Worm (Caenorhabditis elegans) whole organism, L2 larva: ENCODE results near the gene C56E6.2.

Experiments
- C34F6.9 ChIP-seq: fragments of 150-350 bp; optimal IDR thresholded peaks from 2 replicates; lab custom pipeline; 2014; ENCODE audit warnings: missing biosample characterization, missing genetic modification characterization
- F13H6.1 ChIP-seq: sonication (generic microtip); optimal IDR thresholded peaks from 2 replicates; lab custom pipeline; 2016; ENCODE audit warnings: missing genetic modification characterization, missing compliant biosample characterization
- R02D3.7 ChIP-seq: fragments of 150-350 bp; optimal IDR thresholded peaks from 2 replicates; lab custom pipeline; 2014; ENCODE audit warnings: missing biosample characterization, missing genetic modification characterization
- Y55F3AM.14 ChIP-seq: fragments of 200-800 bp; sonication (Bioruptor generic); optimal IDR thresholded peaks from 2 replicates; lab custom pipeline; 2018; ENCODE audit warnings: mild to moderate bottlenecking, missing genetic modification characterization, missing compliant biosample characterization
- ZK546.5 ChIP-seq: sonication (generic microtip); optimal IDR thresholded peaks from 2 replicates; lab custom pipeline; 2017; ENCODE audit warnings: missing biosample characterization, missing genetic modification characterization
- alr-1 ChIP-seq: fragments of 150-350 bp; optimal IDR thresholded peaks from 2 replicates; lab custom pipeline; 2014; ENCODE audit warnings: missing biosample characterization, missing genetic modification characterization
- aly-2 ChIP-seq: fragments of 150-350 bp; optimal IDR thresholded peaks from 2 replicates; lab custom pipeline; 2014; ENCODE audit warnings: missing biosample characterization, missing genetic modification characterization
- ama-1 ChIP-seq: fragments of 150-350 bp; optimal IDR thresholded peaks from 2 replicates; lab custom pipeline; 2018; ENCODE audit warnings: inconsistent platforms
- blmp-1 ChIP-seq: sonication (generic microtip); optimal IDR thresholded peaks from 2 replicates; lab custom pipeline; 2017; ENCODE audit warnings: missing genetic modification characterization, mild to moderate bottlenecking, missing compliant biosample characterization, antibody characterized with exemption, moderate library complexity; ENCODE audit not compliant: insufficient read depth
- crh-2 ChIP-seq: sonication (generic microtip); optimal IDR thresholded peaks from 2 replicates; lab custom pipeline; 2017; ENCODE audit warnings: missing biosample characterization, missing genetic modification characterization
- dmd-4 ChIP-seq: sonication (generic microtip); optimal IDR thresholded peaks from 2 replicates; lab custom pipeline; 2017; ENCODE audit warnings: missing biosample characterization, missing genetic modification characterization
- egl-27 ChIP-seq: sonication (generic microtip); optimal IDR thresholded peaks from 3 replicates; lab custom pipeline; 2017; ENCODE audit warnings: missing biosample characterization, missing genetic modification reagents, missing genetic modification characterization
- elt-3 ChIP-seq: sonication (generic microtip); optimal IDR thresholded peaks from 2 replicates; lab custom pipeline; 2017; ENCODE audit warnings: missing biosample characterization, missing genetic modification characterization
- fos-1 ChIP-seq: fragments of 150-350 bp; optimal IDR thresholded peaks from 2 replicates; lab custom pipeline; 2014; ENCODE audit warnings: missing biosample characterization, missing genetic modification characterization
- gmeb-1 ChIP-seq: fragments of 150-350 bp; optimal IDR thresholded peaks from 2 replicates; lab custom pipeline; 2014; ENCODE audit warnings: missing biosample characterization, missing genetic modification characterization
- lin-11 ChIP-seq: fragments of 150-350 bp; sonication (generic microtip); optimal IDR thresholded peaks from 2 replicates; lab custom pipeline; 2014; ENCODE audit warnings: missing biosample characterization, missing genetic modification characterization, inconsistent platforms, mixed read lengths
- lin-13 ChIP-seq: fragments of 150-350 bp; optimal IDR thresholded peaks from 2 replicates; lab custom pipeline; 2014; ENCODE audit warnings: missing biosample characterization, missing genetic modification reagents, missing genetic modification characterization
- lin-39 ChIP-seq: fragments of 150-350 bp; optimal IDR thresholded peaks from 2 replicates; lab custom pipeline; 2014; ENCODE audit warnings: missing biosample characterization, missing genetic modification reagents, missing genetic modification characterization
- lsy-2 ChIP-seq, 2 experiments: fragments of 150-350 bp in 1 of 2; sonication (generic microtip) in 1 of 2; optimal IDR thresholded peaks; 2 replicates each; lab custom pipeline; 2014 to 2017; ENCODE audit warnings: missing biosample characterization in 2 of 2, missing genetic modification characterization in 2 of 2
- mab-5 ChIP-seq: fragments of 150-350 bp; optimal IDR thresholded peaks from 2 replicates; lab custom pipeline; 2014; ENCODE audit warnings: missing biosample characterization, missing genetic modification characterization
- mbf-1 ChIP-seq: sonication (generic microtip); optimal IDR thresholded peaks from 2 replicates; lab custom pipeline; 2017; ENCODE audit warnings: missing biosample characterization, missing genetic modification characterization
- mdl-1 ChIP-seq, 2 experiments: fragments of 150-350 bp in 1 of 2; sonication (generic microtip) in 1 of 2; optimal IDR thresholded peaks; 2 replicates each; lab custom pipeline; 2017; ENCODE audit warnings: missing biosample characterization in 2 of 2, missing genetic modification characterization in 2 of 2
- nhr-10 ChIP-seq: sonication (generic microtip); optimal IDR thresholded peaks from 2 replicates; lab custom pipeline; 2017; ENCODE audit warnings: missing biosample characterization, missing genetic modification characterization
- nhr-11 ChIP-seq: fragments of 150-350 bp; optimal IDR thresholded peaks from 2 replicates; lab custom pipeline; 2014; ENCODE audit warnings: missing biosample characterization, missing genetic modification characterization
- nhr-12 ChIP-seq: fragments of 150-350 bp; optimal IDR thresholded peaks from 2 replicates; lab custom pipeline; 2014; ENCODE audit warnings: missing biosample characterization, missing genetic modification characterization
- nhr-129 ChIP-seq: fragments of 150-350 bp; optimal IDR thresholded peaks from 2 replicates; lab custom pipeline; 2014; ENCODE audit warnings: missing biosample characterization, missing genetic modification characterization
- nhr-21 ChIP-seq: fragments of 150-350 bp; optimal IDR thresholded peaks from 2 replicates; lab custom pipeline; 2014; ENCODE audit warnings: missing biosample characterization, missing genetic modification characterization
- nhr-23 ChIP-seq: fragments of 150-350 bp; optimal IDR thresholded peaks from 2 replicates; lab custom pipeline; 2014; ENCODE audit warnings: missing biosample characterization, missing genetic modification reagents, missing genetic modification characterization
- nhr-237 ChIP-seq: fragments of 150-350 bp; optimal IDR thresholded peaks from 2 replicates; lab custom pipeline; 2014; ENCODE audit warnings: missing biosample characterization, missing genetic modification characterization
- nhr-25 ChIP-seq: fragments of 150-350 bp; sonication (generic microtip); optimal IDR thresholded peaks from 3 replicates; lab custom pipeline; 2014; ENCODE audit warnings: missing biosample characterization, missing genetic modification characterization
- nhr-6 ChIP-seq: fragments of 150-350 bp; optimal IDR thresholded peaks from 2 replicates; lab custom pipeline; 2014; ENCODE audit warnings: missing biosample characterization, missing genetic modification characterization
- nhr-77 ChIP-seq: fragments of 150-350 bp; optimal IDR thresholded peaks from 2 replicates; lab custom pipeline; 2014; ENCODE audit warnings: missing biosample characterization, missing genetic modification characterization
- sem-4 ChIP-seq: fragments of 150-350 bp; optimal IDR thresholded peaks from 2 replicates; lab custom pipeline; 2014; ENCODE audit warnings: missing biosample characterization, missing genetic modification reagents, missing genetic modification characterization
- skn-1 ChIP-seq: sonication (generic microtip); optimal IDR thresholded peaks from 2 replicates; lab custom pipeline; 2017; ENCODE audit warnings: missing biosample characterization, missing genetic modification characterization
- sma-3 ChIP-seq: sonication (generic microtip); optimal IDR thresholded peaks from 2 replicates; lab custom pipeline; 2016; ENCODE audit warnings: missing genetic modification reagents, missing genetic modification characterization, missing compliant biosample characterization
- sma-9 ChIP-seq, 2 experiments: fragments of 150-350 bp in 1 of 2; sonication (generic microtip) in 1 of 2; optimal IDR thresholded peaks; 2 replicates each; lab custom pipeline; 2014 to 2016; ENCODE audit warnings: missing genetic modification characterization in 2 of 2, mild to moderate bottlenecking in 1 of 2, missing biosample characterization in 1 of 2, missing compliant biosample characterization in 1 of 2, missing genetic modification reagents in 1 of 2, moderate library complexity in 1 of 2
- snpc-4 ChIP-seq: fragments of 150-350 bp; optimal IDR thresholded peaks from 2 replicates; lab custom pipeline; 2014; ENCODE audit warnings: missing biosample characterization, missing genetic modification characterization
- unc-39 ChIP-seq: fragments of 150-350 bp; optimal IDR thresholded peaks from 2 replicates; lab custom pipeline; 2014; ENCODE audit warnings: missing biosample characterization, missing genetic modification characterization
- unc-55 ChIP-seq: fragments of 150-350 bp; sonication (generic microtip); optimal IDR thresholded peaks from 3 replicates; lab custom pipeline; 2014; ENCODE audit warnings: missing biosample characterization, missing genetic modification reagents, missing genetic modification characterization
- unc-62 ChIP-seq: fragments of 150-350 bp; optimal IDR thresholded peaks from 2 replicates; lab custom pipeline; 2014; ENCODE audit warnings: missing biosample characterization, missing genetic modification reagents, missing genetic modification characterization
- ztf-4 ChIP-seq: fragments of 150-350 bp; optimal IDR thresholded peaks from 2 replicates; lab custom pipeline; 2014; ENCODE audit warnings: missing biosample characterization, missing genetic modification characterization

C56E6.2 gene

ce11 chrII:6489711-6490184, 35.0 kb upstream of the C56E6.2 start, which contains the start of the genes snr-3 and rsp-5:
snr-3 (minus strand) TSS chrII:6489761.
rsp-5 (plus strand) TSS chrII:6490165.
- TF ChIP-seq snpc-4 (tag; lab: Kevin White, UChicago) (peak; percentile 75), blmp-1 (tag; lab: Kevin White, UChicago) (peak; percentile 10), R02D3.7 (tag; lab: Kevin White, UChicago) (no peak), sem-4 (tag; lab: Kevin White, UChicago) (peak; percentile 48), unc-39 (tag; lab: Kevin White, UChicago) (no peak), lin-11 (peak; percentile 50), crh-2 (tag; lab: Kevin White, UChicago) (peak; percentile 72), sma-3 (peak; percentile 72), lin-13 (GFP tag; lab: Kevin White, UChicago) (peak; percentile 79), mab-5 (tag; lab: Kevin White, UChicago) (peak; percentile 7), unc-55 (GFP tag; lab: Kevin White, UChicago) (peak; percentile 87), ztf-4 (tag; lab: Kevin White, UChicago) (no peak), nhr-77 (no peak), mdl-1 (tag; optimal IDR thresholded peaks at IDR 0.05; lab: Kevin White, UChicago) (peak in 1 of 2 experiments; percentile 31), egl-27 (no peak), lsy-2 (tag; optimal IDR thresholded peaks at IDR 0.05; lab: Kevin White, UChicago) (peak; percentile 96 to 99), C34F6.9 (peak; percentile 91), nhr-21 (tag; lab: Kevin White, UChicago) (peak; percentile 64), ama-1 (peak; percentile 40), gmeb-1 (tag; lab: Kevin White, UChicago) (peak; percentile 79), ZK546.5 (tag; lab: Kevin White, UChicago) (peak; percentile 62), sma-9 (GFP tag; optimal IDR thresholded peaks at IDR 0.05; lab: Kevin White, UChicago) (peak; percentile 78), sma-9 (tag; optimal IDR thresholded peaks at IDR 0.05; lab: Kevin White, UChicago) (no peak), nhr-6 (tag; lab: Kevin White, UChicago) (peak; percentile 35), fos-1 (peak; percentile 71), nhr-10 (tag; lab: Kevin White, UChicago) (no peak), nhr-129 (tag; lab: Kevin White, UChicago) (peak; percentile 82), nhr-25 (tag; lab: Kevin White, UChicago) (peak; percentile 60), F13H6.1 (tag; lab: Kevin White, UChicago) (peak; percentile 53)

- TF ChIP-seq elt-3 (tag; lab: Kevin White, UChicago) (no peak), unc-55 (GFP tag; lab: Kevin White, UChicago) (no peak), nhr-237 (no peak), sma-3 (no peak), mbf-1 (no peak), snpc-4 (tag; lab: Kevin White, UChicago) (no peak), nhr-12 (tag; lab: Kevin White, UChicago) (no peak), nhr-6 (tag; lab: Kevin White, UChicago) (no peak), unc-39 (tag; lab: Kevin White, UChicago) (no peak), nhr-10 (tag; lab: Kevin White, UChicago) (no peak), gmeb-1 (tag; lab: Kevin White, UChicago) (no peak), Y55F3AM.14 (GFP tag; lab: Kevin White, UChicago) (no peak), lsy-2 (tag; optimal IDR thresholded peaks at IDR 0.05; lab: Kevin White, UChicago) (no peak), mab-5 (tag; lab: Kevin White, UChicago) (no peak), F13H6.1 (tag; lab: Kevin White, UChicago) (no peak)
- TF ChIP-seq, all 48 proteins: peak for 0
Measured at ce11 chrII:6491187-6491586, 33.5 kb upstream of the C56E6.2 start.

- TF ChIP-seq lin-11: peak; percentile 60
- TF ChIP-seq aly-2 (tag; lab: Kevin White, UChicago): no peak
- peak; percentile 34 for TF ChIP-seq fos-1
- no peak for TF ChIP-seq nhr-6 (tag; lab: Kevin White, UChicago)
- no peak for TF ChIP-seq ZK546.5 (tag; lab: Kevin White, UChicago)
- TF ChIP-seq F13H6.1 (tag; lab: Kevin White, UChicago): peak; percentile 67
- peak; percentile 47 for TF ChIP-seq C34F6.9
- TF ChIP-seq sem-4 (tag; lab: Kevin White, UChicago): no peak
- no peak for TF ChIP-seq blmp-1 (tag; lab: Kevin White, UChicago)
- TF ChIP-seq nhr-129 (tag; lab: Kevin White, UChicago): peak; percentile 82
- TF ChIP-seq skn-1 (tag; lab: Kevin White, UChicago): no peak
- TF ChIP-seq alr-1: no peak
- TF ChIP-seq unc-55 (GFP tag; lab: Kevin White, UChicago): peak; percentile 66
- TF ChIP-seq sma-3: no peak
- TF ChIP-seq R02D3.7 (tag; lab: Kevin White, UChicago): no peak
- peak; percentile 94 for TF ChIP-seq snpc-4 (tag; lab: Kevin White, UChicago)
- TF ChIP-seq nhr-10 (tag; lab: Kevin White, UChicago): no peak
- TF ChIP-seq nhr-25 (tag; lab: Kevin White, UChicago): no peak
- peak; percentile 9 to 41 for TF ChIP-seq mdl-1 (tag; optimal IDR thresholded peaks at IDR 0.05; lab: Kevin White, UChicago)
- no peak for TF ChIP-seq lin-39 (tag; lab: Kevin White, UChicago)
- TF ChIP-seq unc-62 (GFP tag; lab: Kevin White, UChicago): no peak
- no peak for TF ChIP-seq nhr-23 (tag; lab: Kevin White, UChicago)
- no peak for TF ChIP-seq elt-3 (tag; lab: Kevin White, UChicago)
- no peak for TF ChIP-seq Y55F3AM.14 (GFP tag; lab: Kevin White, UChicago)
- peak in 1 of 2 experiments; percentile 68 for TF ChIP-seq lsy-2 (tag; optimal IDR thresholded peaks at IDR 0.05; lab: Kevin White, UChicago)
- TF ChIP-seq crh-2 (tag; lab: Kevin White, UChicago): peak; percentile 3
- no peak for TF ChIP-seq nhr-12 (tag; lab: Kevin White, UChicago)
- TF ChIP-seq nhr-237: no peak
- TF ChIP-seq dmd-4: no peak
- TF ChIP-seq nhr-77: no peak
- TF ChIP-seq mab-5 (tag; lab: Kevin White, UChicago): no peak
- TF ChIP-seq ama-1: peak; percentile 23
- no peak for TF ChIP-seq gmeb-1 (tag; lab: Kevin White, UChicago)
- peak; percentile 36 for TF ChIP-seq unc-39 (tag; lab: Kevin White, UChicago)
- TF ChIP-seq nhr-11 (tag; lab: Kevin White, UChicago): no peak
Measured at ce11 chrII:6491817-6492452, 32.8 kb upstream of the C56E6.2 start, which contains the start of the genes T28D9.11 and T28D9.1. T28D9.11 (minus strand) TSS chrII:6491993. T28D9.1 (plus strand) TSS chrII:6492402.
